Worm (Caenorhabditis elegans) whole organism, L4 larva: ENCODE results near the gene Y51H4A.937.

Source experiments
- ceh-82 ChIP-seq: sonication (generic microtip); optimal IDR thresholded peaks from 2 replicates; lab custom pipeline; 2017; ENCODE audit warnings: missing biosample characterization, missing genetic modification characterization
- pha-4 ChIP-seq, 2 experiments: fragments of 150-350 bp in 1 of 2; fragments of 200-800 bp in 1 of 2; sonication (Bioruptor generic) in 1 of 2; IDR thresholded peaks in 1 of 2; optimal IDR thresholded peaks in 1 of 2; 2 replicates each; pipeline versions ENCODE4 v1.3.6 to Lab custom; 2014 to 2022; ENCODE audit warnings: missing genetic modification characterization in 2 of 2, missing genetic modification reagents in 2 of 2, missing biosample characterization in 1 of 2, missing compliant biosample characterization in 1 of 2
- skn-1 ChIP-seq: fragments of 150-350 bp; optimal IDR thresholded peaks from 2 replicates; lab custom pipeline; 2014; ENCODE audit warnings: missing biosample characterization, missing genetic modification characterization

ce11 chrIV:16505632-16506203 lies 22.8 kb upstream of the Y51H4A.937 start, which contains the start of gene zip-7:
- TF ChIP-seq ceh-82 (tag; lab: Kevin White, UChicago) (no peak), pha-4 (GFP tag; IDR thresholded peaks at IDR 0.05; lab: Robert Waterston, UW) (no peak), pha-4 (tag; optimal IDR thresholded peaks at IDR 0.05; lab: Kevin White, UChicago) (no peak), skn-1 (tag; lab: Kevin White, UChicago) (no peak)
